Worm (Caenorhabditis elegans): ENCODE measurements around the gene nduv-3.

Gene nduv-3

DNA sequence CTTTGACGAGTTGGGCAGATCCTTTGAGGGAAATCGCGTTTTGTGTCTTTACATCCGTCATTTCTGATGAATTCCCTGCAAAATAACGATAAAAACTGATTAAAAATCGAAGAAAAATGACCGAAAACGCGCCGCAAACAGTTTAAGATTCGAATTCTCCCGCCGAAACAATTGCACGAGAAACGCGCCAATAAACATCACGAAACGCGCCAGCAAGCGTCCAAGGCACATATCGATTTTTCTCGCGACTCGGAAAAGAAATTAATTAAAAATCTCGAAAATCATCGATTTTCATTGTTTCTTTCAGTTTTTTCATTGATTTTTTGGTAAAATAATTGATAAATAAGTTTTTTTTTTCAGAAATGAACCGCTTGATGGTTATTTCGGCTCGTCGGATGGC lies at the start of gene nduv-3, which contains the start of gene mdf-2:
Gene nduv-3, plus strand, starts transcription at position 361 of the 400 bp plus-strand sequence.
Gene mdf-2, minus strand, starts transcription at position 176 of the 400 bp plus-strand sequence.
- TF ChIP-seq daf-12 (tag; optimal IDR thresholded peaks at IDR 0.05) (no peak), nhr-77 (tag; optimal IDR thresholded peaks at IDR 0.05) (no peak), snpc-4 (tag; optimal IDR thresholded peaks at IDR 0.05) (peak; percentile 62), lin-39 (tag; optimal IDR thresholded peaks at IDR 0.05) (peak; percentile 40), sea-2 (GFP tag; optimal IDR thresholded peaks at IDR 0.05) (no peak), lin-15B (tag; optimal IDR thresholded peaks at IDR 0.05) (peak; percentile 90), tbx-2 (tag; optimal IDR thresholded peaks at IDR 0.05) (no peak), hmg-11 (tag; optimal IDR thresholded peaks at IDR 0.05) (peak; percentile 31), nfya-1 (tag; optimal IDR thresholded peaks at IDR 0.05; ENCODE audit: insufficient read depth) (peak; percentile 83), nhr-43 (tag; optimal IDR thresholded peaks at IDR 0.05; ENCODE audit: poor library complexity, severe bottlenecking) (peak; percentile 24), nhr-25 (tag; optimal IDR thresholded peaks at IDR 0.05) (peak; percentile 73), ceh-82 (tag; optimal IDR thresholded peaks at IDR 0.05) (peak; percentile 1), nhr-23 (tag; optimal IDR thresholded peaks at IDR 0.05) (peak; percentile 82), ceh-28 (tag; optimal IDR thresholded peaks at IDR 0.05) (peak; percentile 94), pqm-1 (tag; optimal IDR thresholded peaks at IDR 0.05) (peak; percentile 4), skn-1 (tag; optimal IDR thresholded peaks at IDR 0.05) (peak; percentile 28), unc-39 (tag; optimal IDR thresholded peaks at IDR 0.05) (no peak), R02D3.7 (tag; optimal IDR thresholded peaks at IDR 0.05) (peak; percentile 33), nhr-67 (tag; optimal IDR thresholded peaks at IDR 0.05) (no peak), jun-1 (tag; optimal IDR thresholded peaks at IDR 0.05) (peak; percentile 38), ztf-4 (tag; optimal IDR thresholded peaks at IDR 0.05) (no peak), elt-2 (tag; optimal IDR thresholded peaks at IDR 0.05) (peak; percentile 7), zag-1 (tag; optimal IDR thresholded peaks at IDR 0.05) (no peak), egl-5 (tag; optimal IDR thresholded peaks at IDR 0.05) (peak; percentile 81), nhr-11 (tag; optimal IDR thresholded peaks at IDR 0.05) (no peak), pha-4 (tag; optimal IDR thresholded peaks at IDR 0.05) (peak; percentile 76)

DNA sequence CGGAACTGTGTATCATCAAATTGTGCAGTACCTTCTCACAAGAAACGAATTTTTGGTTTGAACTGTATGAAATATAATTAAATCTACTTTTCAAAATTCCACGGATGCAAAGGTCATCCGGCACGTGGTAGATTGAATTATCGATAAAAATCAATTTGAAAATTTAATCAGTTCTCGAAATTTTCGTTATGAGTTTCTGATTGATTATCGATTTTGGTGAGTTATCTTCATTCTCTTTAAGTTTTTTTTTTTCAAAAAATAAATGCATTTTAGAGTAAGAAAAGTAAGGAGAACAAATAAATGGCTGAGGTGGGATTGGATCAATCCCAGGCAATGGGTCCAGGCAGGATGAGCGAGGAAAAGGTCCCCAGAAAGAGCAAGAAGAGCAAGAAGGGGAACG lies 43.7 kb upstream of the nduv-3 start, which contains the start of gene Y69A2AR.47:
Gene Y69A2AR.47, plus strand, starts transcription at position 301 of the 400 bp plus-strand sequence.
- no peak for TF ChIP-seq snpc-4 (tag; optimal IDR thresholded peaks at IDR 0.05)
- TF ChIP-seq egl-27 (tag; optimal IDR thresholded peaks at IDR 0.05), result no peak
- no peak for TF ChIP-seq unc-62 (GFP tag; optimal IDR thresholded peaks at IDR 0.05)
- TF ChIP-seq nhr-11 (tag; optimal IDR thresholded peaks at IDR 0.05), result no peak
- TF ChIP-seq hmg-11 (tag; optimal IDR thresholded peaks at IDR 0.05), result no peak
- no peak for TF ChIP-seq pqm-1 (tag; optimal IDR thresholded peaks at IDR 0.05)
- TF ChIP-seq elt-1 (tag; optimal IDR thresholded peaks at IDR 0.05), result no peak
- no peak for TF ChIP-seq nfya-1 (tag; optimal IDR thresholded peaks at IDR 0.05; ENCODE audit: insufficient read depth)
- TF ChIP-seq aly-2 (tag; optimal IDR thresholded peaks at IDR 0.05), result no peak
- TF ChIP-seq ztf-4 (tag; optimal IDR thresholded peaks at IDR 0.05), result no peak
- TF ChIP-seq ceh-9 (tag; optimal IDR thresholded peaks at IDR 0.05), result no peak
- no peak for TF ChIP-seq elt-2 (tag; optimal IDR thresholded peaks at IDR 0.05)
- TF ChIP-seq pha-4 (tag; optimal IDR thresholded peaks at IDR 0.05), result no peak
- no peak for TF ChIP-seq ceh-28 (tag; optimal IDR thresholded peaks at IDR 0.05)
- no peak for TF ChIP-seq sea-2 (GFP tag; optimal IDR thresholded peaks at IDR 0.05)

DNA sequence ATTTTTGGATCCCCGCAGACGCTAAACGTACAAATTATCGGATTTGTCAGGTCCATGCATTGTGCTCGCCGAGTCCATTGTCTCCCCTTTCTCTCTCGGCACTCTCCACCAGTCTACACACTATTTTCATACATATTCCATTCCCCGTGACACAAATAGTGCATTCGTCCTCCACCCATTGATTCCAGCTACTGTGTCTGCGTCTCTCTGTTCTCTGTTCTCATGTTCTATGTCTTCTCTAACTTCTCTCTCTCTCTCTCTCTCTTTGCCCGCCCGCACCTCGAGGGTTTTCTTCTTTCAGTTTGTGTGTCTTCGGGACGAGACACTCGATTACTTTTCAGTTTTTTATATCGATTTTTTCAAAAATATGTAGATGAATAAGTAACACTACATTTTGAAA lies 41.5 kb upstream of the nduv-3 start:
- TF ChIP-seq nfya-1 (tag; optimal IDR thresholded peaks at IDR 0.05; ENCODE audit: insufficient read depth) (peak; percentile 94), hmg-11 (tag; optimal IDR thresholded peaks at IDR 0.05) (peak; percentile 92), daf-12 (tag; optimal IDR thresholded peaks at IDR 0.05) (no peak), egl-27 (tag; optimal IDR thresholded peaks at IDR 0.05) (no peak), ceh-16 (tag; optimal IDR thresholded peaks at IDR 0.05) (no peak), lsy-12 (tag; optimal IDR thresholded peaks at IDR 0.05) (no peak), pha-4 (tag; optimal IDR thresholded peaks at IDR 0.05) (peak; percentile 95), mdl-1 (tag; optimal IDR thresholded peaks at IDR 0.05) (peak; percentile 42), nhr-25 (tag; optimal IDR thresholded peaks at IDR 0.05) (peak; percentile 86), ama-1 (optimal IDR thresholded peaks at IDR 0.05) (peak; percentile 88), nhr-237 (tag; optimal IDR thresholded peaks at IDR 0.05) (no peak), nhr-76 (tag; optimal IDR thresholded peaks at IDR 0.05) (no peak), nhr-67 (tag; optimal IDR thresholded peaks at IDR 0.05) (no peak), ztf-11 (tag; optimal IDR thresholded peaks at IDR 0.05) (no peak), zag-1 (tag; optimal IDR thresholded peaks at IDR 0.05) (no peak), nhr-11 (tag; optimal IDR thresholded peaks at IDR 0.05) (peak; percentile 1), pqm-1 (tag; optimal IDR thresholded peaks at IDR 0.05) (peak; percentile 76), egl-5 (tag; optimal IDR thresholded peaks at IDR 0.05) (peak; percentile 67), elt-3 (tag; optimal IDR thresholded peaks at IDR 0.05) (no peak), eor-1 (tag; optimal IDR thresholded peaks at IDR 0.05) (no peak), lin-39 (tag; optimal IDR thresholded peaks at IDR 0.05) (peak; percentile 64), R02D3.7 (tag; optimal IDR thresholded peaks at IDR 0.05) (peak; percentile 51), elt-1 (tag; optimal IDR thresholded peaks at IDR 0.05) (peak; percentile 8), jun-1 (tag; optimal IDR thresholded peaks at IDR 0.05) (peak; percentile 87), nhr-23 (tag; optimal IDR thresholded peaks at IDR 0.05) (peak; percentile 76), ztf-4 (tag; optimal IDR thresholded peaks at IDR 0.05) (peak; percentile 36), skn-1 (tag; optimal IDR thresholded peaks at IDR 0.05) (peak; percentile 27), snpc-4 (tag; optimal IDR thresholded peaks at IDR 0.05) (peak; percentile 21), elt-2 (tag; optimal IDR thresholded peaks at IDR 0.05) (peak; percentile 64), ZK546.5 (tag; optimal IDR thresholded peaks at IDR 0.05) (no peak), ceh-28 (tag; optimal IDR thresholded peaks at IDR 0.05) (peak; percentile 87), nhr-28 (tag; optimal IDR thresholded peaks at IDR 0.05) (no peak), nhr-12 (tag; optimal IDR thresholded peaks at IDR 0.05) (no peak), aly-2 (tag; optimal IDR thresholded peaks at IDR 0.05) (no peak), ceh-82 (tag; optimal IDR thresholded peaks at IDR 0.05) (peak; percentile 23), ceh-9 (tag; optimal IDR thresholded peaks at IDR 0.05) (no peak), lin-15B (tag; optimal IDR thresholded peaks at IDR 0.05) (peak; percentile 79), tbx-2 (tag; optimal IDR thresholded peaks at IDR 0.05) (peak; percentile 44), sea-2 (GFP tag; optimal IDR thresholded peaks at IDR 0.05) (peak; percentile 18), mml-1 (tag; optimal IDR thresholded peaks at IDR 0.05) (no peak)

Data from whole organism, L3 larva.